Worm (Caenorhabditis elegans) whole organism, L3 larva: Measurements from ENCODE around the gene sec-10.

Experiments
- R02D3.7 ChIP-seq: fragments of 150-350 bp; optimal IDR thresholded peaks from 2 replicates; lab custom pipeline; 2014; ENCODE audit warnings: missing biosample characterization, missing genetic modification characterization
- aly-2 ChIP-seq: fragments of 150-350 bp; optimal IDR thresholded peaks from 2 replicates; lab custom pipeline; 2014; ENCODE audit warnings: missing biosample characterization, missing genetic modification characterization
- ama-1 ChIP-seq: fragments of 150-350 bp; optimal IDR thresholded peaks from 2 replicates; lab custom pipeline; 2018
- ceh-16 ChIP-seq: sonication (generic microtip); optimal IDR thresholded peaks from 2 replicates; lab custom pipeline; 2017; ENCODE audit warnings: missing biosample characterization, missing genetic modification characterization
- ceh-28 ChIP-seq: fragments of 150-350 bp; optimal IDR thresholded peaks from 2 replicates; lab custom pipeline; 2014; ENCODE audit warnings: missing biosample characterization, missing genetic modification reagents, missing genetic modification characterization
- ceh-82 ChIP-seq: fragments of 150-350 bp; optimal IDR thresholded peaks from 2 replicates; lab custom pipeline; 2014; ENCODE audit warnings: missing biosample characterization, missing genetic modification characterization
- ceh-9 ChIP-seq: sonication (generic microtip); optimal IDR thresholded peaks from 2 replicates; lab custom pipeline; 2018; ENCODE audit warnings: missing biosample characterization, missing genetic modification characterization
- daf-12 ChIP-seq: fragments of 150-350 bp; optimal IDR thresholded peaks from 2 replicates; lab custom pipeline; 2014; ENCODE audit warnings: missing biosample characterization, missing genetic modification reagents, missing genetic modification characterization
- egl-27 ChIP-seq: sonication (generic microtip); optimal IDR thresholded peaks from 4 replicates; lab custom pipeline; 2017; ENCODE audit warnings: missing biosample characterization, missing genetic modification reagents, missing genetic modification characterization
- egl-5 ChIP-seq: fragments of 150-350 bp; optimal IDR thresholded peaks from 2 replicates; lab custom pipeline; 2017; ENCODE audit warnings: missing biosample characterization, missing genetic modification reagents, missing genetic modification characterization, inconsistent platforms
- elt-1 ChIP-seq: fragments of 150-350 bp; optimal IDR thresholded peaks from 2 replicates; lab custom pipeline; 2014; ENCODE audit warnings: missing biosample characterization, missing genetic modification characterization
- elt-2 ChIP-seq: sonication (generic microtip); optimal IDR thresholded peaks from 2 replicates; lab custom pipeline; 2016; ENCODE audit warnings: missing genetic modification reagents, mild to moderate bottlenecking, missing genetic modification characterization, missing compliant biosample characterization
- elt-3 ChIP-seq, 3 experiments: fragments of 150-350 bp in 1 of 3; sonication (generic microtip) in 2 of 3; optimal IDR thresholded peaks; 2 replicates in 2 of 3; 4 replicates in 1 of 3; lab custom pipeline; 2014 to 2017; ENCODE audit warnings: missing biosample characterization in 3 of 3, missing genetic modification characterization in 3 of 3
- eor-1 ChIP-seq, 2 experiments: fragments of 150-350 bp; optimal IDR thresholded peaks; 2 replicates each; lab custom pipeline; 2014 to 2018; ENCODE audit warnings: missing biosample characterization in 2 of 2, missing genetic modification characterization in 2 of 2
- fkh-10 ChIP-seq: sonication (generic microtip); optimal IDR thresholded peaks from 2 replicates; lab custom pipeline; 2017; ENCODE audit warnings: missing biosample characterization, missing genetic modification reagents, missing genetic modification characterization
- fos-1 ChIP-seq: fragments of 150-350 bp; optimal IDR thresholded peaks from 2 replicates; lab custom pipeline; 2014; ENCODE audit warnings: missing biosample characterization, missing genetic modification characterization
- hmg-11 ChIP-seq: sonication (generic microtip); optimal IDR thresholded peaks from 2 replicates; lab custom pipeline; 2016; ENCODE audit warnings: missing genetic modification characterization, missing compliant biosample characterization
- jun-1 ChIP-seq: fragments of 150-350 bp; optimal IDR thresholded peaks from 2 replicates; lab custom pipeline; 2014; ENCODE audit warnings: missing biosample characterization, missing genetic modification reagents, missing genetic modification characterization
- lin-15B ChIP-seq: fragments of 150-350 bp; optimal IDR thresholded peaks from 2 replicates; lab custom pipeline; 2014; ENCODE audit warnings: missing biosample characterization, missing genetic modification characterization
- lsy-12 ChIP-seq: sonication (generic microtip); optimal IDR thresholded peaks from 2 replicates; lab custom pipeline; 2016; ENCODE audit warnings: mild to moderate bottlenecking, missing genetic modification characterization, missing compliant biosample characterization
- mdl-1 ChIP-seq: fragments of 150-350 bp; optimal IDR thresholded peaks from 2 replicates; lab custom pipeline; 2014; ENCODE audit warnings: missing biosample characterization, missing genetic modification characterization
- mml-1 ChIP-seq: fragments of 150-350 bp; sonication (generic microtip); optimal IDR thresholded peaks from 3 replicates; lab custom pipeline; 2014; ENCODE audit warnings: missing biosample characterization, missing genetic modification characterization
- nfya-1 ChIP-seq: sonication (generic microtip); optimal IDR thresholded peaks from 2 replicates; lab custom pipeline; 2017; ENCODE audit warnings: missing genetic modification characterization, mild to moderate bottlenecking, missing compliant biosample characterization, antibody characterized with exemption, moderate library complexity; ENCODE audit not compliant: insufficient read depth
- nhr-11 ChIP-seq: fragments of 150-350 bp; optimal IDR thresholded peaks from 2 replicates; lab custom pipeline; 2014; ENCODE audit warnings: missing biosample characterization, missing genetic modification characterization
- nhr-237 ChIP-seq: fragments of 150-350 bp; optimal IDR thresholded peaks from 2 replicates; lab custom pipeline; 2014; ENCODE audit warnings: missing biosample characterization, missing genetic modification characterization
- nhr-25 ChIP-seq: sonication (generic microtip); optimal IDR thresholded peaks from 2 replicates; lab custom pipeline; 2017; ENCODE audit warnings: missing biosample characterization, missing genetic modification characterization
- nhr-28 ChIP-seq: fragments of 150-350 bp; optimal IDR thresholded peaks from 2 replicates; lab custom pipeline; 2014; ENCODE audit warnings: missing biosample characterization, missing genetic modification characterization
- nhr-43 ChIP-seq: sonication (generic microtip); optimal IDR thresholded peaks from 2 replicates; lab custom pipeline; 2016; ENCODE audit warnings: mild to moderate bottlenecking, missing genetic modification characterization, missing compliant biosample characterization; ENCODE audit not compliant: poor library complexity, severe bottlenecking
- nhr-67 ChIP-seq: fragments of 150-350 bp; optimal IDR thresholded peaks from 2 replicates; lab custom pipeline; 2014; ENCODE audit warnings: missing biosample characterization, missing genetic modification characterization
- nhr-76 ChIP-seq: fragments of 150-350 bp; sonication (generic microtip); optimal IDR thresholded peaks from 5 replicates; lab custom pipeline; 2014; ENCODE audit warnings: missing biosample characterization, missing genetic modification characterization
- pha-4 ChIP-seq: fragments of 150-350 bp; optimal IDR thresholded peaks from 2 replicates; lab custom pipeline; 2014; ENCODE audit warnings: missing biosample characterization, missing genetic modification reagents, missing genetic modification characterization
- pqm-1 ChIP-seq: fragments of 150-350 bp; optimal IDR thresholded peaks from 2 replicates; lab custom pipeline; 2017; ENCODE audit warnings: missing biosample characterization, missing genetic modification characterization, inconsistent platforms
- skn-1 ChIP-seq: fragments of 150-350 bp; optimal IDR thresholded peaks from 2 replicates; lab custom pipeline; 2014; ENCODE audit warnings: missing biosample characterization, missing genetic modification characterization
- snpc-4 ChIP-seq: fragments of 150-350 bp; optimal IDR thresholded peaks from 2 replicates; lab custom pipeline; 2014; ENCODE audit warnings: missing biosample characterization, missing genetic modification characterization
- tbx-2 ChIP-seq: sonication (generic microtip); optimal IDR thresholded peaks from 2 replicates; lab custom pipeline; 2016; ENCODE audit warnings: mild to moderate bottlenecking, missing genetic modification characterization, missing compliant biosample characterization
- unc-39 ChIP-seq: sonication (generic microtip); optimal IDR thresholded peaks from 4 replicates; lab custom pipeline; 2017; ENCODE audit warnings: missing biosample characterization, missing genetic modification characterization
- zag-1 ChIP-seq: fragments of 150-350 bp; optimal IDR thresholded peaks from 2 replicates; lab custom pipeline; 2014; ENCODE audit warnings: missing biosample characterization, missing genetic modification characterization
- ztf-11 ChIP-seq: fragments of 150-350 bp; optimal IDR thresholded peaks from 2 replicates; lab custom pipeline; 2014; ENCODE audit warnings: missing biosample characterization, missing genetic modification characterization
- ztf-4 ChIP-seq: fragments of 150-350 bp; optimal IDR thresholded peaks from 2 replicates; lab custom pipeline; 2014; ENCODE audit warnings: missing biosample characterization, missing genetic modification characterization

The sec-10 gene

ce11 chrIV:7782292-7782691 is at the start of gene sec-10:
sec-10 (minus strand) TSS chrIV:7782499.
- TF ChIP-seq elt-2 (tag; lab: Kevin White, UChicago) (peak; percentile 40), jun-1 (tag; lab: Kevin White, UChicago) (no peak), hmg-11 (tag; lab: Kevin White, UChicago) (no peak), pha-4 (peak; percentile 18)

- no peak for TF ChIP-seq nhr-76 (tag; lab: Kevin White, UChicago)
- TF ChIP-seq nfya-1 (tag; lab: Kevin White, UChicago): peak; percentile 42
- no peak for TF ChIP-seq jun-1 (tag; lab: Kevin White, UChicago)
- TF ChIP-seq skn-1 (tag; lab: Kevin White, UChicago): no peak
- TF ChIP-seq ztf-11: no peak
- TF ChIP-seq fos-1 (tag; lab: Kevin White, UChicago): no peak
- no peak for TF ChIP-seq mml-1 (tag; lab: Kevin White, UChicago)
- no peak for TF ChIP-seq elt-1 (tag; lab: Kevin White, UChicago)
- no peak for TF ChIP-seq tbx-2 (tag; lab: Kevin White, UChicago)
- TF ChIP-seq nhr-28: no peak
- no peak for TF ChIP-seq nhr-43
- peak; percentile 38 for TF ChIP-seq snpc-4
- no peak for TF ChIP-seq egl-27 (tag; lab: Kevin White, UChicago)
- TF ChIP-seq ceh-16 (tag; lab: Kevin White, UChicago): no peak
- TF ChIP-seq pha-4: peak; percentile 80
- TF ChIP-seq mdl-1 (tag; lab: Kevin White, UChicago): no peak
- TF ChIP-seq hmg-11 (tag; lab: Kevin White, UChicago): peak; percentile 23
- no peak for TF ChIP-seq ceh-82 (tag; lab: Kevin White, UChicago)
- no peak for TF ChIP-seq ama-1
- no peak for TF ChIP-seq nhr-237
- no peak for TF ChIP-seq unc-39 (tag; lab: Kevin White, UChicago)
- TF ChIP-seq nhr-25: no peak
- no peak for TF ChIP-seq daf-12 (tag; lab: Kevin White, UChicago)
- TF ChIP-seq ztf-4 (tag; lab: Kevin White, UChicago): no peak
- no peak for TF ChIP-seq fkh-10 (GFP tag; lab: Kevin White, UChicago)
- TF ChIP-seq zag-1 (tag; lab: Kevin White, UChicago): no peak
- TF ChIP-seq lin-15B (tag; lab: Kevin White, UChicago): peak; percentile 43
- TF ChIP-seq pqm-1: no peak
- TF ChIP-seq lsy-12 (tag; lab: Kevin White, UChicago): no peak
- no peak for TF ChIP-seq R02D3.7
- no peak for TF ChIP-seq ceh-9 (tag; lab: Kevin White, UChicago)
- TF ChIP-seq nhr-67 (tag; lab: Kevin White, UChicago): no peak
- no peak for TF ChIP-seq ceh-28 (tag; lab: Kevin White, UChicago)
- peak; percentile 41 for TF ChIP-seq elt-2 (tag; lab: Kevin White, UChicago)
- no peak for TF ChIP-seq eor-1 (tag; optimal IDR thresholded peaks at IDR 0.05; lab: Kevin White, UChicago)
- TF ChIP-seq egl-5 (tag; lab: Kevin White, UChicago): peak; percentile 57
- TF ChIP-seq aly-2 (tag; lab: Kevin White, UChicago): no peak
- TF ChIP-seq nhr-11: no peak
- TF ChIP-seq elt-3 (tag; optimal IDR thresholded peaks at IDR 0.05; lab: Kevin White, UChicago): no peak
Measured at ce11 chrIV:7830151-7830550, 47.9 kb upstream of the sec-10 start, which contains the start of gene mvb-12. mvb-12 (plus strand) TSS chrIV:7830525.

ce11 chrIV:7829275-7829938 is 47.1 kb upstream of the sec-10 start, which contains the start of gene C06A6.4:
C06A6.4 (minus strand) TSS chrIV:7829298.
- TF ChIP-seq R02D3.7: no peak
- TF ChIP-seq elt-2 (tag; lab: Kevin White, UChicago): peak; percentile 83
- TF ChIP-seq elt-1 (tag; lab: Kevin White, UChicago): no peak
- no peak for TF ChIP-seq ceh-82 (tag; lab: Kevin White, UChicago)
- TF ChIP-seq pqm-1: no peak
